Worm (Caenorhabditis elegans) whole organism, young adult: ENCODE data around the gene T02H6.5.

ENCODE experiments used
- F23B12.7 ChIP-seq: sonication (generic microtip); optimal IDR thresholded peaks from 2 replicates; lab custom pipeline; 2017; ENCODE audit warnings: missing genetic modification characterization, mild to moderate bottlenecking, missing compliant biosample characterization, antibody characterized with exemption, moderate library complexity; ENCODE audit not compliant: insufficient read depth
- F52B5.7 ChIP-seq: sonication (generic microtip); optimal IDR thresholded peaks from 2 replicates; lab custom pipeline; 2016; ENCODE audit warnings: mild to moderate bottlenecking, missing genetic modification characterization, missing compliant biosample characterization
- Y53G8AR.9 ChIP-seq: fragments of 200-800 bp; sonication (Bioruptor generic); conservative IDR thresholded peaks from 2 replicates; pipeline ENCODE4 v1.3.6; 2022; ENCODE audit warnings: missing genetic modification reagents, missing genetic modification characterization, missing compliant biosample characterization
- ZK185.1 ChIP-seq: sonication (generic microtip); optimal IDR thresholded peaks from 2 replicates; lab custom pipeline; 2016; ENCODE audit warnings: mild to moderate bottlenecking, missing genetic modification characterization, missing compliant biosample characterization; ENCODE audit not compliant: poor library complexity, severe bottlenecking
- atf-7 ChIP-seq: sonication (generic microtip); optimal IDR thresholded peaks from 2 replicates; lab custom pipeline; 2017; ENCODE audit warnings: mild to moderate bottlenecking, missing genetic modification characterization, missing compliant biosample characterization
- athp-1 ChIP-seq: sonication (generic microtip); optimal IDR thresholded peaks from 2 replicates; lab custom pipeline; 2017; ENCODE audit warnings: mild to moderate bottlenecking, missing genetic modification characterization, missing compliant biosample characterization
- attf-3 ChIP-seq: fragments of 200-800 bp; sonication (Bioruptor generic); conservative IDR thresholded peaks from 2 replicates; pipeline ENCODE4 v1.3.6; 2022; ENCODE audit warnings: missing genetic modification reagents, missing genetic modification characterization, missing compliant biosample characterization
- ccch-3 ChIP-seq: fragments of 200-800 bp; sonication (Bioruptor generic); optimal IDR thresholded peaks from 2 replicates; lab custom pipeline; 2018; ENCODE audit warnings: mild to moderate bottlenecking, missing genetic modification characterization, missing compliant biosample characterization
- ceh-100 ChIP-seq: fragments of 200-800 bp; sonication (Bioruptor generic); IDR thresholded peaks from 2 replicates; pipeline ENCODE4 v1.3.6; 2022; ENCODE audit warnings: missing genetic modification reagents, missing genetic modification characterization, missing compliant biosample characterization
- ceh-27 ChIP-seq: fragments of 200-800 bp; sonication (Bioruptor generic); optimal IDR thresholded peaks from 2 replicates; lab custom pipeline; 2018; ENCODE audit warnings: mild to moderate bottlenecking, missing genetic modification characterization, moderate library complexity, missing compliant biosample characterization
- ceh-58 ChIP-seq: fragments of 200-800 bp; sonication (Bioruptor generic); IDR thresholded peaks from 2 replicates; pipeline ENCODE4 v1.3.6; 2022; ENCODE audit warnings: missing genetic modification characterization, missing compliant biosample characterization
- ceh-79 ChIP-seq: sonication (generic microtip); optimal IDR thresholded peaks from 2 replicates; lab custom pipeline; 2017; ENCODE audit warnings: mild to moderate bottlenecking, missing genetic modification characterization, missing compliant biosample characterization
- chd-7 ChIP-seq: sonication (generic microtip); optimal IDR thresholded peaks from 2 replicates; lab custom pipeline; 2016; ENCODE audit warnings: mild to moderate bottlenecking, missing genetic modification characterization, moderate library complexity, missing compliant biosample characterization
- dpl-1 ChIP-seq: fragments of 150-350 bp; optimal IDR thresholded peaks from 2 replicates; lab custom pipeline; 2014; ENCODE audit warnings: missing biosample characterization, missing genetic modification reagents, missing genetic modification characterization
- egl-18 ChIP-seq: fragments of 200-800 bp; sonication (Bioruptor generic); IDR thresholded peaks from 2 replicates; pipeline ENCODE4 v1.3.6; 2022; ENCODE audit warnings: missing genetic modification reagents, missing genetic modification characterization, missing compliant biosample characterization
- egl-44 ChIP-seq: fragments of 200-800 bp; sonication (Bioruptor generic); IDR thresholded peaks from 2 replicates; pipeline ENCODE4 v1.3.6; 2022; ENCODE audit warnings: missing genetic modification reagents, missing genetic modification characterization, missing compliant biosample characterization
- hlh-12 ChIP-seq: sonication (generic microtip); optimal IDR thresholded peaks from 2 replicates; lab custom pipeline; 2016; ENCODE audit warnings: missing genetic modification characterization, missing compliant biosample characterization
- hlh-26 ChIP-seq: fragments of 200-800 bp; sonication (Bioruptor generic); conservative IDR thresholded peaks from 2 replicates; pipeline ENCODE4 v1.3.6; 2022; ENCODE audit warnings: missing genetic modification reagents, missing genetic modification characterization, missing compliant biosample characterization
- hmg-20 ChIP-seq: fragments of 200-800 bp; sonication (Bioruptor generic); IDR thresholded peaks from 2 replicates; pipeline ENCODE4 v1.3.6; 2022; ENCODE audit warnings: missing genetic modification reagents, missing genetic modification characterization, missing compliant biosample characterization
- hsf-1 ChIP-seq: fragments of 200-800 bp; sonication (Bioruptor generic); IDR thresholded peaks from 2 replicates; pipeline ENCODE4 v1.3.6; 2022; ENCODE audit warnings: missing genetic modification reagents, missing genetic modification characterization, missing compliant biosample characterization
- let-526 ChIP-seq: fragments of 200-800 bp; sonication (Bioruptor generic); IDR thresholded peaks from 2 replicates; pipeline ENCODE4 v1.3.6; 2022; ENCODE audit warnings: missing genetic modification reagents, missing genetic modification characterization, missing compliant biosample characterization
- lin-35 ChIP-seq, 3 experiments: fragments of 150-350 bp in 2 of 3; sonication (generic microtip) in 1 of 3; optimal IDR thresholded peaks; 2 replicates each; lab custom pipeline; 2014 to 2018; ENCODE audit warnings: missing biosample characterization in 3 of 3, missing genetic modification characterization in 3 of 3, missing genetic modification reagents in 3 of 3
- lin-40 ChIP-seq: sonication (generic microtip); optimal IDR thresholded peaks from 2 replicates; lab custom pipeline; 2016; ENCODE audit warnings: missing genetic modification characterization, mild to moderate bottlenecking, missing compliant biosample characterization, missing genotype, missing genetic modification reagents
- lsy-27 ChIP-seq: sonication (generic microtip); optimal IDR thresholded peaks from 2 replicates; lab custom pipeline; 2017; ENCODE audit warnings: missing genetic modification characterization, mild to moderate bottlenecking, missing compliant biosample characterization, antibody characterized with exemption, missing genotype, borderline replicate concordance; ENCODE audit not compliant: insufficient read depth
- madf-3 ChIP-seq: fragments of 200-800 bp; sonication (Bioruptor generic); IDR thresholded peaks from 2 replicates; pipeline ENCODE4 v1.3.6; 2022; ENCODE audit warnings: missing genetic modification reagents, missing genetic modification characterization, missing compliant biosample characterization
- mel-28 ChIP-seq: sonication (generic microtip); optimal IDR thresholded peaks from 2 replicates; lab custom pipeline; 2016; ENCODE audit warnings: borderline replicate concordance, mild to moderate bottlenecking, missing genetic modification characterization, missing compliant biosample characterization
- nfya-1 ChIP-seq: sonication (generic microtip); optimal IDR thresholded peaks from 2 replicates; lab custom pipeline; 2017; ENCODE audit warnings: antibody characterized with exemption, missing compliant biosample characterization, missing genetic modification characterization, borderline replicate concordance; ENCODE audit not compliant: insufficient read depth
- nhr-120 ChIP-seq: fragments of 200-800 bp; sonication (Bioruptor generic); IDR thresholded peaks from 2 replicates; pipeline ENCODE4 v1.3.6; 2022; ENCODE audit warnings: missing genetic modification characterization, missing compliant biosample characterization
- pbrm-1 ChIP-seq: fragments of 200-800 bp; sonication (Bioruptor generic); IDR thresholded peaks from 2 replicates; pipeline ENCODE4 v1.3.6; 2022; ENCODE audit warnings: missing genetic modification reagents, missing genetic modification characterization, missing compliant biosample characterization
- sea-2 ChIP-seq: fragments of 200-800 bp; sonication (Bioruptor generic); IDR thresholded peaks from 2 replicates; pipeline ENCODE4 v1.3.6; 2022; ENCODE audit warnings: missing genetic modification characterization, missing compliant biosample characterization
- unc-62 ChIP-seq: fragments of 150-350 bp; optimal IDR thresholded peaks from 2 replicates; lab custom pipeline; 2014; ENCODE audit warnings: missing biosample characterization, missing genetic modification reagents, missing genetic modification characterization
- xnd-1 ChIP-seq: sonication (generic microtip); optimal IDR thresholded peaks from 2 replicates; lab custom pipeline; 2016; ENCODE audit warnings: missing genotype, missing genetic modification reagents, missing genetic modification characterization, missing compliant biosample characterization
- ztf-25 ChIP-seq: fragments of 200-800 bp; sonication (Bioruptor generic); IDR thresholded peaks from 2 replicates; pipeline ENCODE4 v1.3.6; 2022; ENCODE audit warnings: missing genetic modification reagents, missing genetic modification characterization, missing compliant biosample characterization
- ztf-28 ChIP-seq: fragments of 200-800 bp; sonication (Bioruptor generic); IDR thresholded peaks from 2 replicates; pipeline ENCODE4 v1.3.6; 2022; ENCODE audit warnings: missing genetic modification reagents, missing genetic modification characterization, missing compliant biosample characterization
- ztf-6 ChIP-seq: fragments of 200-800 bp; sonication (Bioruptor generic); IDR thresholded peaks from 2 replicates; pipeline ENCODE4 v1.3.6; 2022; ENCODE audit warnings: missing genetic modification reagents, missing genetic modification characterization, missing compliant biosample characterization

T02H6.5 gene

ce11 chrII:661696-662095 is 23.2 kb upstream of the T02H6.5 start, which contains the start of gene sri-45:
TSS of gene sri-45 (minus strand) at chrII:661796.
- TF ChIP-seq Y53G8AR.9 (GFP tag; lab: Robert Waterston, UW), result no peak
- TF ChIP-seq ztf-28 (GFP tag; lab: Robert Waterston, UW), result no peak
- no peak for TF ChIP-seq ccch-3 (GFP tag; lab: Kevin White, UChicago)
- no peak for TF ChIP-seq athp-1 (tag; lab: Kevin White, UChicago)
- no peak for TF ChIP-seq ZK185.1
- no peak for TF ChIP-seq sea-2 (GFP tag; lab: Robert Waterston, UW)
- no peak for TF ChIP-seq nhr-120 (GFP tag; lab: Robert Waterston, UW)
- TF ChIP-seq egl-44 (GFP tag; lab: Robert Waterston, UW), result no peak
- TF ChIP-seq dpl-1 (GFP tag; lab: Kevin White, UChicago), result no peak
- no peak for TF ChIP-seq atf-7 (tag; lab: Kevin White, UChicago)

- TF ChIP-seq ztf-25 (no peak), hmg-20 (GFP tag; lab: Robert Waterston, UW) (no peak), ceh-100 (GFP tag; lab: Robert Waterston, UW) (no peak), ceh-79 (tag; lab: Kevin White, UChicago) (no peak), hsf-1 (no peak), F52B5.7 (tag; lab: Kevin White, UChicago) (no peak), lin-40 (no peak), pbrm-1 (GFP tag; lab: Robert Waterston, UW) (no peak), nfya-1 (tag; lab: Kevin White, UChicago) (no peak), egl-18 (GFP tag; lab: Robert Waterston, UW) (no peak), hlh-26 (GFP tag; lab: Robert Waterston, UW) (no peak), let-526 (no peak), ceh-58 (GFP tag; lab: Robert Waterston, UW) (no peak), unc-62 (GFP tag; lab: Kevin White, UChicago) (no peak), xnd-1 (tag; lab: Kevin White, UChicago) (no peak)
- TF ChIP-seq, all 124 proteins: peak for 0
These were observed 17.0 kb upstream of the T02H6.5 start for ce11 chrII:667864-668263.

ce11 chrII:671025-671424 is 13.9 kb upstream of the T02H6.5 start, which contains the start of gene sri-46:
TSS of gene sri-46 (minus strand) at chrII:671125.
- TF ChIP-seq ceh-79 (tag; lab: Kevin White, UChicago) (no peak), lin-35 (GFP tag; optimal IDR thresholded peaks at IDR 0.05; lab: Kevin White, UChicago) (no peak), mel-28 (tag; lab: Kevin White, UChicago) (no peak), sea-2 (GFP tag; lab: Robert Waterston, UW) (no peak), nfya-1 (tag; lab: Kevin White, UChicago) (no peak), attf-3 (GFP tag; lab: Robert Waterston, UW) (no peak), ztf-6 (GFP tag; lab: Robert Waterston, UW) (no peak), madf-3 (GFP tag; lab: Robert Waterston, UW) (no peak), ceh-27 (GFP tag; lab: Kevin White, UChicago) (no peak), lsy-27 (no peak), chd-7 (tag; lab: Kevin White, UChicago) (no peak), ztf-25 (no peak), F23B12.7 (tag; lab: Kevin White, UChicago) (no peak), hlh-12 (tag; lab: Kevin White, UChicago) (no peak)
